Fruit fly (Drosophila melanogaster): ENCODE measurements around the gene msd5.

Gene msd5

DNA sequence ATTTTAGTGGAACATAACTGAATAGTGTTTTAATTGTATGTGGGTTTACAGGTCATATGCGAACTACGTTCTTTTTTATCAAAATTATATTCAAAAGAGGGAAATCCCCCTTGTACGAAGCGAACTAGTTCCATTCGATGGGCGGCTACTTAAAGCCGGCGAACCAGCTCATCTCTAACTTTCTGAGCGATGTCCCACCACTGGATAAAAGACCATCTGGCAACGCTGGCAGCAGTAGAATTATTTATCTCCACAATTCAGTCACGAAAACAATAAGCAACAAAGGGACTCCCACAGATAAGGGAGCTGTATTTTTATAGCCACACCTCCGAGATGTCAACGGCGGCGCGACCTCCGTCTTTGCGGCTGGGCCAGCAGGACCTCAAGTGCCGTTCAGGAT, 37.3 kb downstream of the msd5 start, which contains the start of gene Rabex-5 (continued):
- TF ChIP-seq CG1529 (GFP tag; optimal IDR thresholded peaks at IDR 0.05), result no peak
- TF ChIP-seq CG43689 (GFP tag; IDR thresholded peaks at IDR 0.05), result no peak
- peak; percentile 39 for TF ChIP-seq CG2712 (tag; optimal IDR thresholded peaks at IDR 0.05)
- no peak for TF ChIP-seq CG4820 (GFP tag; optimal IDR thresholded peaks at IDR 0.05)
- no peak for TF ChIP-seq lbe (GFP tag; optimal IDR thresholded peaks at IDR 0.05)
- TF ChIP-seq chinmo (GFP tag; IDR thresholded peaks at IDR 0.05; ENCODE audit: partially characterized antibody), result 0 out of 4 replicates have a peak, but pooled peaks have one; percentile 15
- TF ChIP-seq CG14860 (GFP tag; IDR thresholded peaks at IDR 0.05; ENCODE audit: partially characterized antibody), result peak; percentile 53; the same call in 2 of the 3 replicates
- no peak for TF ChIP-seq Adf1 (GFP tag; IDR thresholded peaks at IDR 0.05)
- no peak for TF ChIP-seq Ssrp (tag; optimal IDR thresholded peaks at IDR 0.05)
- no peak for TF ChIP-seq CG12104 (GFP tag; optimal IDR thresholded peaks at IDR 0.05)
- TF ChIP-seq az2 (GFP tag; optimal IDR thresholded peaks at IDR 0.05), result peak; percentile 35
- no peak for TF ChIP-seq Trl (optimal IDR thresholded peaks at IDR 0.05)
- TF ChIP-seq Trl (GFP tag; optimal IDR thresholded peaks at IDR 0.05), result peak; percentile 15
- TF ChIP-seq CG1792 (GFP tag; optimal IDR thresholded peaks at IDR 0.05), result peak; percentile 8
- TF ChIP-seq CG33557 (GFP tag; optimal IDR thresholded peaks at IDR 0.05), result no peak
- no peak for TF ChIP-seq salm (tag; optimal IDR thresholded peaks at IDR 0.05)
- TF ChIP-seq bcd (GFP tag; optimal IDR thresholded peaks at IDR 0.05), result peak; percentile 1
- TF ChIP-seq Gug (GFP tag; IDR thresholded peaks at IDR 0.05), result peak; percentile 52; the same call in 2 of the 4 replicates
- TF ChIP-seq CG17328 (GFP tag; IDR thresholded peaks at IDR 0.05), result no peak
- TF ChIP-seq HmgD (GFP tag; optimal IDR thresholded peaks at IDR 0.05), result peak; percentile 53
- TF ChIP-seq pb (GFP tag; optimal IDR thresholded peaks at IDR 0.05), result no peak
- peak; percentile 73 for TF ChIP-seq vnd (GFP tag; IDR thresholded peaks at IDR 0.05; ENCODE audit: partially characterized antibody)
- TF ChIP-seq Xrp1 (GFP tag; IDR thresholded peaks at IDR 0.05), result no peak; the same call in 1 of the 2 replicates
- no peak for TF ChIP-seq en (GFP tag; optimal IDR thresholded peaks at IDR 0.05)
- peak; percentile 40; the same call in 1 of the 2 replicates for TF ChIP-seq Ada2b (GFP tag; IDR thresholded peaks at IDR 0.05)
- TF ChIP-seq slou (GFP tag; optimal IDR thresholded peaks at IDR 0.05), result peak; percentile 13
- peak; percentile 11 for TF ChIP-seq CG3065 (GFP tag; optimal IDR thresholded peaks at IDR 0.05)
- no peak for TF ChIP-seq fru (optimal IDR thresholded peaks at IDR 0.05)
- peak; percentile 65 for TF ChIP-seq Antp (GFP tag; optimal IDR thresholded peaks at IDR 0.05)
- no peak for TF ChIP-seq CG6175 (GFP tag; IDR thresholded peaks at IDR 0.05)
- TF ChIP-seq CG9932 (GFP tag; IDR thresholded peaks at IDR 0.05), result peak; percentile 70
- TF ChIP-seq peb (GFP tag; IDR thresholded peaks at IDR 0.05), result no peak
- no peak for TF ChIP-seq Blimp-1 (GFP tag; optimal IDR thresholded peaks at IDR 0.05)
- TF ChIP-seq ci (GFP tag; IDR thresholded peaks at IDR 0.05), result peak; percentile 51; the same call in 1 of the 3 replicates
- no peak for TF ChIP-seq cato (GFP tag; optimal IDR thresholded peaks at IDR 0.05; ENCODE audit: borderline replicate concordance)
- TF ChIP-seq CG15479 (GFP tag; optimal IDR thresholded peaks at IDR 0.05), result no peak
- TF ChIP-seq sisA (GFP tag; IDR thresholded peaks at IDR 0.05), result 0 out of 2 replicates have a peak, but pooled peaks have one; percentile 13
- TF ChIP-seq CG11695 (GFP tag; IDR thresholded peaks at IDR 0.05), result no peak
- TF ChIP-seq Xbp1 (GFP tag; optimal IDR thresholded peaks at IDR 0.05), result peak; percentile 62
- peak; percentile 32 for TF ChIP-seq phol (tag; optimal IDR thresholded peaks at IDR 0.05)
- TF ChIP-seq mld (GFP tag; IDR thresholded peaks at IDR 0.05; ENCODE audit: partially characterized antibody), result peak; percentile 66; the same call in 2 of the 3 replicates
- TF ChIP-seq zfh2 (GFP tag; optimal IDR thresholded peaks at IDR 0.05), result peak; percentile 50
- no peak for TF ChIP-seq gcm (GFP tag; optimal IDR thresholded peaks at IDR 0.05)
- TF ChIP-seq Bgb (GFP tag; IDR thresholded peaks at IDR 0.05; ENCODE audit: partially characterized antibody), result peak; percentile 90
- TF ChIP-seq CG17361 (GFP tag; IDR thresholded peaks at IDR 0.05), result no peak
- no peak for TF ChIP-seq kah (GFP tag; optimal IDR thresholded peaks at IDR 0.05)
- no peak for TF ChIP-seq CG10462 (GFP tag; optimal IDR thresholded peaks at IDR 0.05)
- peak; percentile 25 for TF ChIP-seq CG10267 (tag; optimal IDR thresholded peaks at IDR 0.05)
- no peak for TF ChIP-seq nau (GFP tag; optimal IDR thresholded peaks at IDR 0.05)
- TF ChIP-seq CG34422 (GFP tag; IDR thresholded peaks at IDR 0.05), result no peak; the same call in 2 of the 3 replicates
- TF ChIP-seq jing (GFP tag; optimal IDR thresholded peaks at IDR 0.05), result no peak
- no peak for TF ChIP-seq CG32772 (GFP tag; IDR thresholded peaks at IDR 0.05)

Data from whole organism, embryonic.